Worm (Caenorhabditis elegans) whole organism, mixed stage, embryonic: ENCODE measurements around the gene fbxc-42.
"Not testable (repeated sequence)": the region's sequence is repeated elsewhere in the genome, so short reads cannot be mapped to it uniquely, and the experiment has no call there.

ENCODE experiments used
- bed-3 ChIP-seq: fragments of 200-800 bp; sonication (Bioruptor generic); optimal IDR thresholded peaks from 3 replicates; lab custom pipeline; 2018; ENCODE audit warnings: mild to moderate bottlenecking, missing genetic modification characterization, moderate library complexity, missing compliant biosample characterization
- blmp-1 ChIP-seq: fragments of 150-350 bp; optimal IDR thresholded peaks from 2 replicates; lab custom pipeline; 2014; ENCODE audit warnings: missing biosample characterization, missing genetic modification characterization
- ceh-39 ChIP-seq: fragments of 150-350 bp; optimal IDR thresholded peaks from 2 replicates; lab custom pipeline; 2014; ENCODE audit warnings: missing biosample characterization, missing genetic modification characterization
- ces-1 ChIP-seq: fragments of 150-350 bp; optimal IDR thresholded peaks from 2 replicates; lab custom pipeline; 2014; ENCODE audit warnings: missing biosample characterization, missing genetic modification reagents, missing genetic modification characterization
- cnd-1 ChIP-seq: fragments of 200-800 bp; sonication (Bioruptor generic); optimal IDR thresholded peaks from 2 replicates; lab custom pipeline; 2018; ENCODE audit warnings: mild to moderate bottlenecking, missing genetic modification characterization, missing compliant biosample characterization
- drap-1 ChIP-seq: fragments of 200-800 bp; sonication (Bioruptor generic); optimal IDR thresholded peaks from 3 replicates; lab custom pipeline; 2018; ENCODE audit warnings: mild to moderate bottlenecking, missing genetic modification characterization, missing compliant biosample characterization
- elt-1 ChIP-seq: sonication (generic microtip); optimal IDR thresholded peaks from 2 replicates; lab custom pipeline; 2017; ENCODE audit warnings: missing genetic modification characterization, mild to moderate bottlenecking, missing compliant biosample characterization, antibody characterized with exemption, moderate library complexity, borderline replicate concordance; ENCODE audit not compliant: insufficient read depth
- ham-2 ChIP-seq: fragments of 200-800 bp; sonication (Bioruptor generic); optimal IDR thresholded peaks from 2 replicates; lab custom pipeline; 2018; ENCODE audit warnings: mild to moderate bottlenecking, missing genetic modification characterization, missing compliant biosample characterization
- lin-32 ChIP-seq: fragments of 200-800 bp; sonication (Bioruptor generic); optimal IDR thresholded peaks from 2 replicates; lab custom pipeline; 2018; ENCODE audit warnings: mild to moderate bottlenecking, missing genetic modification characterization, missing compliant biosample characterization
- lsy-2 ChIP-seq: fragments of 150-350 bp; optimal IDR thresholded peaks from 2 replicates; lab custom pipeline; 2014; ENCODE audit warnings: missing biosample characterization, missing genetic modification characterization
- mls-2 ChIP-seq: sonication (generic microtip); optimal IDR thresholded peaks from 2 replicates; lab custom pipeline; 2016; ENCODE audit warnings: mild to moderate bottlenecking, missing genetic modification characterization, moderate library complexity, missing compliant biosample characterization
- nhr-12 ChIP-seq: fragments of 150-350 bp; optimal IDR thresholded peaks from 2 replicates; lab custom pipeline; 2014; ENCODE audit warnings: missing biosample characterization, missing genetic modification characterization
- nhr-2 ChIP-seq: fragments of 150-350 bp; optimal IDR thresholded peaks from 2 replicates; lab custom pipeline; 2014; ENCODE audit warnings: missing biosample characterization, missing genetic modification characterization
- nhr-28 ChIP-seq: fragments of 150-350 bp; optimal IDR thresholded peaks from 2 replicates; lab custom pipeline; 2014; ENCODE audit warnings: missing biosample characterization, missing genetic modification characterization
- nhr-76 ChIP-seq: sonication (generic microtip); optimal IDR thresholded peaks from 2 replicates; lab custom pipeline; 2017; ENCODE audit warnings: missing biosample characterization, missing genetic modification characterization
- pha-4 ChIP-seq: fragments of 150-350 bp; optimal IDR thresholded peaks from 2 replicates; lab custom pipeline; 2018; ENCODE audit warnings: missing biosample characterization, missing genetic modification reagents, missing genetic modification characterization
- sem-2 ChIP-seq: fragments of 200-800 bp; sonication (Bioruptor generic); optimal IDR thresholded peaks from 2 replicates; lab custom pipeline; 2018; ENCODE audit warnings: mild to moderate bottlenecking, missing genetic modification characterization, missing compliant biosample characterization
- snpc-4 ChIP-seq: fragments of 150-350 bp; optimal IDR thresholded peaks from 2 replicates; lab custom pipeline; 2014; ENCODE audit warnings: missing biosample characterization, missing genetic modification characterization
- sptf-1 ChIP-seq: sonication (generic microtip); optimal IDR thresholded peaks from 2 replicates; lab custom pipeline; 2017; ENCODE audit warnings: mild to moderate bottlenecking, missing genetic modification characterization, moderate library complexity, missing compliant biosample characterization
- tbx-8 ChIP-seq: fragments of 200-800 bp; sonication (Bioruptor generic); optimal IDR thresholded peaks from 2 replicates; lab custom pipeline; 2018; ENCODE audit warnings: mild to moderate bottlenecking, missing genetic modification characterization, moderate library complexity, missing compliant biosample characterization
- unc-120 ChIP-seq: sonication (generic microtip); optimal IDR thresholded peaks from 2 replicates; lab custom pipeline; 2017; ENCODE audit warnings: missing genetic modification characterization, missing compliant biosample characterization; ENCODE audit not compliant: poor library complexity, severe bottlenecking
- unc-39 ChIP-seq: fragments of 150-350 bp; optimal IDR thresholded peaks from 2 replicates; lab custom pipeline; 2014; ENCODE audit warnings: missing biosample characterization, missing genetic modification characterization
- zip-8 ChIP-seq: fragments of 150-350 bp; optimal IDR thresholded peaks from 2 replicates; lab custom pipeline; 2014; ENCODE audit warnings: missing biosample characterization, missing genetic modification characterization
- ztf-11 ChIP-seq: fragments of 150-350 bp; optimal IDR thresholded peaks from 2 replicates; lab custom pipeline; 2014; ENCODE audit warnings: missing biosample characterization, missing genetic modification characterization

The fbxc-42 gene

DNA sequence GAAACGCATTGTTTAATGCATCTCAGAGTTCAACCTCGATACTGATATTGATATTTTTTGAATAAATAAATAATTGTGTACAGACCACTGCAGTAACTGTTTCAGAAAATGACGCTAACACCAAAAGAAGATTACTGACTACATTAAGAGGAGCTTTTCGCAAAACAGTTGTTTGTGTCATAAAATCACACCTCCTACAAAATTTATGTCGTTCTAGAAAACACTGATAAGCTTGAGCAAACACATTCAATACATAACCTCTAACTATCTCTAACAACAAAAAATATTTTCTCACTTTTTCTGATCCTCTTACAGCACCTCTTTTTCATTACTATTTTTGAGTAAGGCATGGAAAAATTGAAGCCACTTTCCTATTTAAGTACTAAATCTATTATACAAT lies 36.8 kb upstream of the fbxc-42 start, which contains the start of gene fbxc-7:
TSS of gene fbxc-7 (plus strand) at position 301 of the 400 bp plus-strand sequence.
- TF ChIP-seq unc-120 (tag; lab: Kevin White, UChicago); sem-2 (GFP tag; lab: Kevin White, UChicago); bed-3 (GFP tag; lab: Kevin White, UChicago): not testable (repeated sequence)

DNA sequence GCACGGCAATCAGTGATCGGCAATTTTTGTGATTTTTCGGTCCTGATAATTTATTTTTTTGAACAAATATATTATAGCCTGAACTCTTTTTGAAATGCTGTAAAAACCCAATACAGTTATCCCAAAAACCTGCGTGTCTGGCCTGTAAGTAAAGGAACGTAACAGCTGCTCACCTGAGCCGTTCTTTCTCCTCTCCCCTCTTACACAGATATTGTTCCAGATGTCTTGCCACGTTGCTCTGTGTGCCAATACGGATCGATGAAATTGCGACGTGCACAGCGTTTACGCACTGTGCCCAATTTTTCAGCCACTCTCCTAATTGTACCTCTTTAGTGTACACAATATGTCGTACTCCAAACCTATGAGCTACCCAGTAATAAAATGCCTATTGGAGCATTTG lies 32.8 kb upstream of the fbxc-42 start, which contains the start of gene sdz-4:
TSS of gene sdz-4 (plus strand) at position 301 of the 400 bp plus-strand sequence.
- no peak for TF ChIP-seq nhr-12 (tag; lab: Kevin White, UChicago)
- no peak for TF ChIP-seq zip-8 (tag; lab: Kevin White, UChicago)
- TF ChIP-seq unc-39 (tag; lab: Kevin White, UChicago): no peak
- TF ChIP-seq blmp-1 (tag; lab: Kevin White, UChicago): no peak
- no peak for TF ChIP-seq cnd-1 (tag; lab: Kevin White, UChicago)
- no peak for TF ChIP-seq lsy-2 (tag; lab: Kevin White, UChicago)
- TF ChIP-seq tbx-8 (GFP tag; lab: Kevin White, UChicago): no peak

DNA sequence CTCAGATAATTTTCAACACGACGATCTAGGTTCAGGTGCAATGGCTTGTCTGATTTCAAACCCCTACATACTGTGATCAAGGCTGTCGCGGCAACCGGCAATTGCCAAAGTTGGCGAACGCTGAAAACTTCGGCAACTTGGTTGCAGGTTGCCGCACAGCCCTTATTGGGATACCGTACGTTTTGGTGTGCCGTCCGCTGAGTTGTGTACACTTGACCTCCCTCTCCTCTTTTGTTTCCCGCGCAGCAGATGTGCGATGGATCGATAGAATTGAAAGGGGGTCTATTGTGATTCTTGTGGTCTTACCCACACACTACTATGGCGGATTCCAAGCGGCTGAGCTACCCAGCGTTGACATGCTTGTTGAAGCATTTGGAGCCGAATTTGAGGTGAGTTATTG lies 31.2 kb upstream of the fbxc-42 start, which contains the start of the genes C32B5.18 and C32B5.7:
TSS of gene C32B5.18 (plus strand) at position 301 of the 400 bp plus-strand sequence.
TSS of gene C32B5.7 (plus strand) at position 311 of the 400 bp plus-strand sequence.
- TF ChIP-seq ham-2: no peak
- TF ChIP-seq nhr-2 (tag; lab: Kevin White, UChicago): peak; percentile 13
- TF ChIP-seq nhr-76 (tag; lab: Kevin White, UChicago): no peak
- peak; percentile 20 for TF ChIP-seq ceh-39
- peak; percentile 35 for TF ChIP-seq cnd-1 (tag; lab: Kevin White, UChicago)
- no peak for TF ChIP-seq tbx-8 (GFP tag; lab: Kevin White, UChicago)

DNA sequence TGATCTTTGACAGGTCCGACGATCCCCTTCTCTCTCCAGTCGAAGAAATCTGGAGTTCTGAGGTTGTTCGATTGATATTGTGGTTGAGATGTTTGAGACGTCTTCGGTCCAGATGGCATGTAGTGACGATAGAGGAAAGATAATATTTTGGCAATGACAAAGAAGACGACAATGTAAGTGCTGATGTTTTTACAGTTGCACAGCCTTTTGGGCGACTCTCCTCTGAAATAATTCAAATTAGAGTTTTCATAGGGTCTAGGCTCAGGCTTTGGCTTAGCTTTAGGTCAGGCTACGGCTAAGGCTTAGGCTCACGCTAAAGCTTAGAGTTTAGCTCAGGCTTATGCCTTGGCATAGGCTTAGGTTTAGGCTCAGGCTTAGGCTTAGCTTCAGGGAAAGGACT lies 29.4 kb upstream of the fbxc-42 start, which contains the start of gene C32B5.13:
TSS of gene C32B5.13 (minus strand) at position 101 of the 400 bp plus-strand sequence.
- no peak for TF ChIP-seq cnd-1 (tag; lab: Kevin White, UChicago)
- TF ChIP-seq elt-1: no peak
- no peak for TF ChIP-seq ham-2
- TF ChIP-seq nhr-28 (tag; lab: Kevin White, UChicago): no peak
- TF ChIP-seq unc-39 (tag; lab: Kevin White, UChicago): no peak
- no peak for TF ChIP-seq nhr-12 (tag; lab: Kevin White, UChicago)
- TF ChIP-seq ces-1: no peak
- TF ChIP-seq tbx-8 (GFP tag; lab: Kevin White, UChicago): no peak
- no peak for TF ChIP-seq drap-1
- TF ChIP-seq lin-32 (GFP tag; lab: Kevin White, UChicago): no peak

DNA sequence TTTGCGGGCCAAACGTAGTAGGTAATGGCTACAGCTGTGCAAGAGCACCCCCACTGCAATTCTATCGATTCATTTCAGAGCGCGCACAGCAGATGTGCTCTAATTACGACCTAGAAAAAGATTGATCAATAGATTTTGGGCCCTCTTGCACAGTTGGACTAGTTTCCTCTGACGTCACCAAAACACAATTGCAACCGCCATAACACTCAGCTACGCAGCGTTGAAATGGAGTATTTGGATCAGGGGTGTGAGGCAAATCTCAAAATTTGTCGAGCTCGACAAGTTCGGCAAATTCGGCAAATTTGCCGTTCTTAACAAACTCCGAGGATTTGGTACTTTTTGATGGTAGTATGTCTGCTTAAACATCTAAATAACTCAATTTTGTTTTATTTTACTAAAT lies 24.4 kb upstream of the fbxc-42 start, which contains the start of gene fbxc-18:
TSS of gene fbxc-18 (minus strand) at position 101 of the 400 bp plus-strand sequence.
- TF ChIP-seq snpc-4; bed-3 (GFP tag; lab: Kevin White, UChicago); ham-2: not testable (repeated sequence)

DNA sequence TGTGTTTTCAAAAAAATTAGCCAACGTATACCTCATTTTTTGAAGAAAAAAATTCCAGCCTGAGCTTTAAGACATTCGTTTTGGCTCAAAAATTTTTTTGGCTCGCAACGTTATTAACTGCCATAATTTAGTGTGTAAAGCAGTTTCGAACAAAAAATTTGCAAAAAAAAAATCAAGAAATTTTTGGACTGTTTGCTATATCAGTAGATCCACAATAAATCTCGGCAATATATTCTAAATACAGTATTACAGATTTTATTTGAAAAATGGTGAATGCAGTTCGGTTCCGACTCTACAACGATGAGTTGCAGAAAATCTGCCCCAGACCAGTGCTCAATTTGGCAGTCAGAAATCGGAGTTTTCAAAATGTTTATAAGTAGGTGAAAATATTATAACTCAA lies 23.3 kb upstream of the fbxc-42 start, which contains the start of gene C32B5.6:
TSS of gene C32B5.6 (plus strand) at position 301 of the 400 bp plus-strand sequence.
- not testable (repeated sequence) for TF ChIP-seq lsy-2 (tag; lab: Kevin White, UChicago); snpc-4; ztf-11 (tag; lab: Kevin White, UChicago)

DNA sequence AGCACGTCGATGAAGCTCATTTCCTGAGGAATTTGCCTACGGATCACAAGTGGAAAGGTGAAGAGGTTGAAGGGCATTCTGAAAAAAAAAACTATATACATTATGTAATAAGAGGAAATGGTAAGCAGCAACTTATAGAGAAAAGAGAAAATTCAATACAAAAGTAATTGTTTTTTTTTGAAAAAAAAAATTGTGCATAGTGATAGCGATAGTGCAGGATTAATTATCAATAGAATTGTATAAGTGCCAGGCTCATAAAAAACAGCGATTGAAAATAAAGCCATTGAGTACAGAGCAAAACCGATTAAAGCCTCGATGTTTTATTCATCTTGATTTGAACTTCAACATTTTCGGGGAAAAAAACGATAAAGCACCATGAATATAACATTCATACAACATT lies 18.6 kb upstream of the fbxc-42 start, which contains the start of gene C32B5.15:
TSS of gene C32B5.15 (minus strand) at position 101 of the 400 bp plus-strand sequence.
- no peak for TF ChIP-seq nhr-2 (tag; lab: Kevin White, UChicago)
- TF ChIP-seq, all 35 proteins: peak for 0

DNA sequence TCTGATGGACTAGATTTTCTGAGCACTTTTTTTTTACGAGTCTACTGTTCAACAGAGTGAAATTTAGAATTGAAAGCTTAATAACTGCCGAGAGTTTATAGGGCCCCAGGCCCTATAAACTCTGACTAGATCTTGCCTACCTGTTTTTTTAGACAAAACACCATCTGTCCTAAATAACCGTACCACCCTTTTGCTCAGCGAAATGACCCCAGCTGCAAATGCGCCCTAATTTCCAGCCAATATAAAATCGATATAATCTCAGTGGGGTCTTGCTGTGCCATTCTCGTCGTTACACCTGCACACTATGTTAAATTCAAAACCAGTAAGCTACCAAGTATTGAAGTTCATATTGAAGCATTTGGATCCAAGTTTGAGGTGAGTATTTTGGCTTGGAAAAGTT lies 17.4 kb upstream of the fbxc-42 start, which contains the start of gene fbxc-14:
TSS of gene fbxc-14 (plus strand) at position 301 of the 400 bp plus-strand sequence.
- TF ChIP-seq cnd-1 (tag; lab: Kevin White, UChicago) (no peak), sptf-1 (tag; lab: Kevin White, UChicago) (no peak), lin-32 (GFP tag; lab: Kevin White, UChicago) (no peak), pha-4 (tag; lab: Kevin White, UChicago) (no peak), zip-8 (tag; lab: Kevin White, UChicago) (no peak), ham-2 (no peak), snpc-4 (no peak), mls-2 (tag; lab: Kevin White, UChicago) (no peak), drap-1 (no peak)
